Worm (Caenorhabditis elegans) whole organism, young adult: ENCODE data around the gene ari-1.4.

Experiments used
- C06A6.2 ChIP-seq: fragments of 200-800 bp; sonication (Bioruptor generic); conservative IDR thresholded peaks from 2 replicates; pipeline ENCODE4 v1.3.6; 2022; ENCODE audit warnings: missing genetic modification characterization, missing compliant biosample characterization
- F22D6.2 ChIP-seq: sonication (generic microtip); optimal IDR thresholded peaks from 2 replicates; lab custom pipeline; 2016; ENCODE audit warnings: mild to moderate bottlenecking, missing genetic modification characterization, missing compliant biosample characterization
- F23B12.7 ChIP-seq: sonication (generic microtip); optimal IDR thresholded peaks from 2 replicates; lab custom pipeline; 2017; ENCODE audit warnings: missing genetic modification characterization, mild to moderate bottlenecking, missing compliant biosample characterization, antibody characterized with exemption, moderate library complexity; ENCODE audit not compliant: insufficient read depth
- F37B4.10 ChIP-seq: fragments of 200-800 bp; sonication (Bioruptor generic); IDR thresholded peaks from 2 replicates; pipeline ENCODE4 v1.3.6; 2022; ENCODE audit warnings: missing genetic modification characterization, missing compliant biosample characterization
- F39B2.1 ChIP-seq: fragments of 200-800 bp; sonication (Bioruptor generic); IDR thresholded peaks from 2 replicates; pipeline ENCODE4 v1.3.6; 2022; ENCODE audit warnings: missing genetic modification reagents, missing genetic modification characterization, missing compliant biosample characterization
- F49E8.2 ChIP-seq: sonication (generic microtip); optimal IDR thresholded peaks from 3 replicates; lab custom pipeline; 2017; ENCODE audit warnings: missing genetic modification characterization, mild to moderate bottlenecking, missing compliant biosample characterization, antibody characterized with exemption, moderate library complexity; ENCODE audit not compliant: insufficient read depth
- F52B5.7 ChIP-seq: sonication (generic microtip); optimal IDR thresholded peaks from 2 replicates; lab custom pipeline; 2016; ENCODE audit warnings: mild to moderate bottlenecking, missing genetic modification characterization, missing compliant biosample characterization
- F57C9.4 ChIP-seq: sonication (generic microtip); optimal IDR thresholded peaks from 2 replicates; lab custom pipeline; 2017; ENCODE audit warnings: mild to moderate bottlenecking, missing genetic modification characterization, missing compliant biosample characterization
- T26A5.8 ChIP-seq: sonication (generic microtip); optimal IDR thresholded peaks from 2 replicates; lab custom pipeline; 2016; ENCODE audit warnings: missing genetic modification characterization, missing compliant biosample characterization
- Y79H2A.3 ChIP-seq: fragments of 200-800 bp; sonication (Bioruptor generic); conservative IDR thresholded peaks from 2 replicates; pipeline ENCODE4 v1.3.6; 2022; ENCODE audit warnings: missing genetic modification reagents, missing genetic modification characterization, missing compliant biosample characterization
- Y95B8A.8 ChIP-seq: fragments of 200-800 bp; sonication (Bioruptor generic); IDR thresholded peaks from 2 replicates; pipeline ENCODE4 v1.3.6; 2022; ENCODE audit warnings: missing genetic modification reagents, missing genetic modification characterization, missing compliant biosample characterization
- ZK185.1 ChIP-seq: sonication (generic microtip); optimal IDR thresholded peaks from 2 replicates; lab custom pipeline; 2016; ENCODE audit warnings: mild to moderate bottlenecking, missing genetic modification characterization, missing compliant biosample characterization; ENCODE audit not compliant: poor library complexity, severe bottlenecking
- ama-1 ChIP-seq, 3 experiments: fragments of 150-350 bp in 1 of 3; sonication (generic microtip) in 2 of 3; optimal IDR thresholded peaks; 2 replicates each; lab custom pipeline; 2014 to 2018; ENCODE audit warnings: missing biosample characterization in 2 of 3, missing genetic modification characterization in 2 of 3, missing genetic modification reagents in 2 of 3
- attf-3 ChIP-seq: fragments of 200-800 bp; sonication (Bioruptor generic); conservative IDR thresholded peaks from 2 replicates; pipeline ENCODE4 v1.3.6; 2022; ENCODE audit warnings: missing genetic modification reagents, missing genetic modification characterization, missing compliant biosample characterization
- bed-2 ChIP-seq: fragments of 200-800 bp; sonication (Bioruptor generic); IDR thresholded peaks from 2 replicates; pipeline ENCODE4 v1.3.6; 2022; ENCODE audit warnings: missing genetic modification reagents, missing genetic modification characterization, missing compliant biosample characterization
- cebp-2 ChIP-seq: fragments of 200-800 bp; sonication (Bioruptor generic); IDR thresholded peaks from 2 replicates; pipeline ENCODE4 v1.3.6; 2022; ENCODE audit warnings: missing genetic modification characterization, missing compliant biosample characterization
- ceh-40 ChIP-seq: fragments of 200-800 bp; sonication (Bioruptor generic); IDR thresholded peaks from 2 replicates; pipeline ENCODE4 v1.3.6; 2022; ENCODE audit warnings: missing genetic modification characterization, missing compliant biosample characterization
- ceh-58 ChIP-seq: fragments of 200-800 bp; sonication (Bioruptor generic); IDR thresholded peaks from 2 replicates; pipeline ENCODE4 v1.3.6; 2022; ENCODE audit warnings: missing genetic modification characterization, missing compliant biosample characterization
- ceh-79 ChIP-seq: sonication (generic microtip); optimal IDR thresholded peaks from 2 replicates; lab custom pipeline; 2017; ENCODE audit warnings: mild to moderate bottlenecking, missing genetic modification characterization, missing compliant biosample characterization
- chd-7 ChIP-seq: sonication (generic microtip); optimal IDR thresholded peaks from 2 replicates; lab custom pipeline; 2016; ENCODE audit warnings: mild to moderate bottlenecking, missing genetic modification characterization, moderate library complexity, missing compliant biosample characterization
- dox-1 ChIP-seq: fragments of 200-800 bp; sonication (Bioruptor generic); IDR thresholded peaks from 2 replicates; pipeline ENCODE4 v1.3.6; 2022; ENCODE audit warnings: missing genetic modification reagents, missing genetic modification characterization, missing compliant biosample characterization
- dpff-1 ChIP-seq: sonication (generic microtip); optimal IDR thresholded peaks from 2 replicates; lab custom pipeline; 2017; ENCODE audit warnings: mild to moderate bottlenecking, missing genetic modification characterization, missing compliant biosample characterization
- egl-18 ChIP-seq: fragments of 200-800 bp; sonication (Bioruptor generic); IDR thresholded peaks from 2 replicates; pipeline ENCODE4 v1.3.6; 2022; ENCODE audit warnings: missing genetic modification reagents, missing genetic modification characterization, missing compliant biosample characterization
- egrh-3 ChIP-seq: fragments of 200-800 bp; sonication (Bioruptor generic); IDR thresholded peaks from 2 replicates; pipeline ENCODE4 v1.3.6; 2022; ENCODE audit warnings: missing genetic modification reagents, missing genetic modification characterization, missing compliant biosample characterization
- him-1 ChIP-seq: sonication (generic microtip); optimal IDR thresholded peaks from 2 replicates; lab custom pipeline; 2016; ENCODE audit warnings: missing genotype, missing genetic modification reagents, missing genetic modification characterization, missing compliant biosample characterization
- lin-35 ChIP-seq, 3 experiments: fragments of 150-350 bp in 2 of 3; sonication (generic microtip) in 1 of 3; optimal IDR thresholded peaks; 2 replicates each; lab custom pipeline; 2014 to 2018; ENCODE audit warnings: missing biosample characterization in 3 of 3, missing genetic modification characterization in 3 of 3, missing genetic modification reagents in 3 of 3
- mcd-1 ChIP-seq: fragments of 200-800 bp; sonication (Bioruptor generic); IDR thresholded peaks from 2 replicates; pipeline ENCODE4 v1.3.6; 2022; ENCODE audit warnings: missing genetic modification reagents, missing genetic modification characterization, missing compliant biosample characterization
- mes-4 ChIP-seq: sonication (generic microtip); optimal IDR thresholded peaks from 2 replicates; lab custom pipeline; 2016; ENCODE audit warnings: missing genotype, missing genetic modification characterization, missing compliant biosample characterization
- nfya-1 ChIP-seq: sonication (generic microtip); optimal IDR thresholded peaks from 2 replicates; lab custom pipeline; 2017; ENCODE audit warnings: antibody characterized with exemption, missing compliant biosample characterization, missing genetic modification characterization, borderline replicate concordance; ENCODE audit not compliant: insufficient read depth
- nfya-2 ChIP-seq: fragments of 200-800 bp; sonication (Bioruptor generic); IDR thresholded peaks from 2 replicates; pipeline ENCODE4 v1.3.6; 2022; ENCODE audit warnings: missing genetic modification reagents, missing genetic modification characterization, missing compliant biosample characterization
- pha-4 ChIP-seq: fragments of 150-350 bp; sonication (generic microtip); optimal IDR thresholded peaks from 2 replicates; lab custom pipeline; 2014; ENCODE audit warnings: missing biosample characterization, missing genetic modification reagents, missing genetic modification characterization
- rcor-1 ChIP-seq: fragments of 200-800 bp; sonication (Bioruptor generic); IDR thresholded peaks from 2 replicates; pipeline ENCODE4 v1.3.6; 2022; ENCODE audit warnings: missing genetic modification reagents, missing genetic modification characterization, missing compliant biosample characterization
- rpc-1 ChIP-seq, 2 experiments: fragments of 150-350 bp in 1 of 2; sonication (generic microtip) in 1 of 2; optimal IDR thresholded peaks; 2 replicates each; lab custom pipeline; 2014 to 2018; ENCODE audit warnings: missing biosample characterization in 1 of 2, missing genetic modification characterization in 1 of 2, missing genetic modification reagents in 1 of 2, missing genotype in 1 of 2
- sea-2 ChIP-seq: fragments of 200-800 bp; sonication (Bioruptor generic); IDR thresholded peaks from 2 replicates; pipeline ENCODE4 v1.3.6; 2022; ENCODE audit warnings: missing genetic modification characterization, missing compliant biosample characterization
- snpc-1.1 ChIP-seq: sonication (generic microtip); optimal IDR thresholded peaks from 2 replicates; lab custom pipeline; 2017; ENCODE audit warnings: missing genetic modification characterization, mild to moderate bottlenecking, missing compliant biosample characterization, antibody characterized with exemption, moderate library complexity, missing genotype, missing genetic modification reagents; ENCODE audit not compliant: insufficient read depth
- snpc-1.3 ChIP-seq: sonication (generic microtip); optimal IDR thresholded peaks from 2 replicates; lab custom pipeline; 2017; ENCODE audit warnings: missing genetic modification characterization, mild to moderate bottlenecking, missing compliant biosample characterization, antibody characterized with exemption, moderate library complexity, missing genotype, missing genetic modification reagents; ENCODE audit not compliant: insufficient read depth
- sptf-2 ChIP-seq: fragments of 200-800 bp; sonication (Bioruptor generic); optimal IDR thresholded peaks from 2 replicates; lab custom pipeline; 2018; ENCODE audit warnings: mild to moderate bottlenecking, missing genetic modification characterization, missing compliant biosample characterization
- unc-62 ChIP-seq: fragments of 150-350 bp; optimal IDR thresholded peaks from 2 replicates; lab custom pipeline; 2014; ENCODE audit warnings: missing biosample characterization, missing genetic modification reagents, missing genetic modification characterization
- zfh-2 ChIP-seq: fragments of 200-800 bp; sonication (Bioruptor generic); conservative IDR thresholded peaks from 2 replicates; pipeline ENCODE4 v1.3.6; 2022; ENCODE audit warnings: missing genetic modification reagents, missing genetic modification characterization, missing compliant biosample characterization
- ztf-18 ChIP-seq: sonication (generic microtip); optimal IDR thresholded peaks from 2 replicates; lab custom pipeline; 2016; ENCODE audit warnings: missing genotype, mild to moderate bottlenecking, missing genetic modification characterization, missing compliant biosample characterization
- ztf-25 ChIP-seq: fragments of 200-800 bp; sonication (Bioruptor generic); IDR thresholded peaks from 2 replicates; pipeline ENCODE4 v1.3.6; 2022; ENCODE audit warnings: missing genetic modification reagents, missing genetic modification characterization, missing compliant biosample characterization
- ztf-26 ChIP-seq: sonication (generic microtip); optimal IDR thresholded peaks from 2 replicates; lab custom pipeline; 2017; ENCODE audit warnings: missing genetic modification characterization, missing compliant biosample characterization
- ztf-6 ChIP-seq: fragments of 200-800 bp; sonication (Bioruptor generic); IDR thresholded peaks from 2 replicates; pipeline ENCODE4 v1.3.6; 2022; ENCODE audit warnings: missing genetic modification reagents, missing genetic modification characterization, missing compliant biosample characterization

Gene ari-1.4

DNA sequence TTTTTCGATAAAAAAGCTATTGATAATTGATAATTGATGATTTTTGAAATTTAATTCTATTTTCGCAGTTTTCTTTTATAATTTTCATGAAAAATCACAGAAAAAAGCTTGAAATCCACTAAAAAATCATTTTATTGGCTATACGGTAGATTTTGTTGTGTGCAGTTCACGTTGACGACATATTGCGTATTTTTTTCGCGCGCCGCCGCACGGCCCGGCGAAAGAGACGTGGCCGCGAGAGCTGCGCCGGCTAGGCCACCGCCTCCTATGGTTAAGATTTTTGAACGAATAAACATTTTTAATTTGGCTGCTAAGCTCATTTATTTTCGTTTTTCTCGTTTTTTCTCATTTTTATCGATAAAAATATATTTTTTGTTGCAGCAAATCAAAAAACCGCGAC is 498 bp upstream of the ari-1.4 start (continued):
- TF ChIP-seq mcd-1 (GFP tag; lab: Robert Waterston, UW), result peak; percentile 80
- peak; percentile 15 for TF ChIP-seq ztf-18 (tag; lab: Kevin White, UChicago)
- peak; percentile 54 for TF ChIP-seq rcor-1 (GFP tag; lab: Robert Waterston, UW)
- TF ChIP-seq, all 124 proteins: peak for 38; not testable (repeated sequence) for 86

DNA sequence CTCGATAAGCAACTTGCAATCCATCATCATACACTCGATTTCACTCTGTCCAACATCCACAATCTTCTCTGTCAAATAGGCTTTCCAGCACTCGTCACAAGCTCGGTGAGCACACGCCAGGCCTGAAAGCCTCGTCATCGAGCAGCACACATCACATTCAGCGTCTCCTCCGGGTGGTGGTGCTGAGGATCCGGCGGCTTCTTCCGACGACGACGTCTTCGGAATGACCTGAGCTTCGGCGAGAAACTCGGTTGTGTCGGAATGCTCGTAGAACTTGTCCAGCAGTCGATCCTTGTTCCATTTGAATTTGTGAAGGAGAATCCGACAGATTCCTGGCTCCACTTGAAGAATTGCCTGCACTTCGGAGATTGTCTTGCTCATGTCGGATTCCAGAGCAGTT is 1.0 kb downstream of the ari-1.4 start:
- TF ChIP-seq zfh-2 (GFP tag; lab: Robert Waterston, UW) (peak; percentile 55), chd-7 (tag; lab: Kevin White, UChicago) (no peak)

DNA sequence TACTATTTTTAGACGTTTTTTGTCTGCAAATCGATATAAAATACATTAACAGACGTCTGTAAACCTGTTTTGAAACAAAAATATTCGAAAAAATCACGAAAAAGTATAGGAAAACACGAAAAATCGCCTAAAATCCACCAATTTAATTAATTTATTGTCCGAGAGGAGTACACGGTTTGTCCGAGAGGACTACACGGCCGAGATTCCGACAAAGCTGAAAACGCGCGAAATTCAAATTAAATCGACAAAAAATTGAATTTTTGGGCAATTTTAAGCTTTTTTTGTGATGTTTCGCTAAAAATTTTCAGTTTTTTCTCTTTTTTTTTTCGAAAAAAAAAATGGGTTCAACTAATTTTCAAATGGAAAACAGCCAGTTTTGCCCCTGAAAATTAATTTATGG is 1.9 kb downstream of the ari-1.4 start:
- TF ChIP-seq cebp-2 (GFP tag; lab: Robert Waterston, UW) (no peak), rpc-1 (optimal IDR thresholded peaks at IDR 0.05; lab: Kevin White, UChicago) (no peak), rpc-1 (tag; optimal IDR thresholded peaks at IDR 0.05; lab: Kevin White, UChicago) (no peak), nfya-1 (tag; lab: Kevin White, UChicago) (no peak), mcd-1 (GFP tag; lab: Robert Waterston, UW) (peak; percentile 79), sea-2 (GFP tag; lab: Robert Waterston, UW) (no peak), ceh-79 (tag; lab: Kevin White, UChicago) (peak; percentile 24), sptf-2 (GFP tag; lab: Kevin White, UChicago) (no peak), ceh-58 (GFP tag; lab: Robert Waterston, UW) (no peak), T26A5.8 (tag; lab: Kevin White, UChicago) (no peak), F57C9.4 (tag; lab: Kevin White, UChicago) (no peak), dox-1 (peak; percentile 77), bed-2 (GFP tag; lab: Robert Waterston, UW) (0 out of 2 replicates have a peak, but pooled peaks have one; percentile 32), ztf-26 (tag; lab: Kevin White, UChicago) (peak; percentile 37), unc-62 (GFP tag; lab: Kevin White, UChicago) (no peak), him-1 (tag; lab: Kevin White, UChicago) (peak; percentile 54), pha-4 (tag; lab: Kevin White, UChicago) (no peak), mes-4 (tag; lab: Kevin White, UChicago) (no peak), snpc-1.3 (tag; lab: Kevin White, UChicago) (peak; percentile 71), ztf-25 (0 out of 2 replicates have a peak, but pooled peaks have one; percentile 66), F37B4.10 (GFP tag; lab: Robert Waterston, UW) (no peak), C06A6.2 (no peak), F52B5.7 (tag; lab: Kevin White, UChicago) (peak; percentile 16), egl-18 (GFP tag; lab: Robert Waterston, UW) (no peak), Y95B8A.8 (peak; percentile 64; the same call in 1 of the 2 replicates), lin-35 (GFP tag; optimal IDR thresholded peaks at IDR 0.05; lab: Kevin White, UChicago) (peak in 1 of 3 experiments; percentile 86), Y79H2A.3 (no peak), F23B12.7 (tag; lab: Kevin White, UChicago) (no peak), snpc-1.1 (tag; lab: Kevin White, UChicago) (no peak), ceh-40 (no peak), egrh-3 (GFP tag; lab: Robert Waterston, UW) (no peak), nfya-2 (GFP tag; lab: Robert Waterston, UW) (no peak), ZK185.1 (peak; percentile 88), ama-1 (optimal IDR thresholded peaks at IDR 0.05; lab: Kevin White, UChicago) (no peak), ama-1 (GFP tag; optimal IDR thresholded peaks at IDR 0.05; lab: Kevin White, UChicago) (no peak), rcor-1 (GFP tag; lab: Robert Waterston, UW) (peak; percentile 86), F22D6.2 (tag; lab: Kevin White, UChicago) (peak; percentile 22), dpff-1 (tag; lab: Kevin White, UChicago) (no peak), F49E8.2 (tag; lab: Kevin White, UChicago) (peak; percentile 72), F39B2.1 (GFP tag; lab: Robert Waterston, UW) (no peak), attf-3 (GFP tag; lab: Robert Waterston, UW) (no peak), ztf-6 (GFP tag; lab: Robert Waterston, UW) (peak; percentile 59; the same call in 1 of the 2 replicates), zfh-2 (GFP tag; lab: Robert Waterston, UW) (no peak)
